Worm (Caenorhabditis elegans) whole organism, L4 larva: ENCODE data around the gene srd-42.

Experiments used
- D1046.2 ChIP-seq: fragments of 200-800 bp; sonication (Bioruptor generic); IDR thresholded peaks from 2 replicates; pipeline ENCODE4 v1.3.6; 2022; ENCODE audit warnings: missing genetic modification characterization, missing compliant biosample characterization
- F37D6.2 ChIP-seq: sonication (generic microtip); optimal IDR thresholded peaks from 2 replicates; lab custom pipeline; 2016; ENCODE audit warnings: mild to moderate bottlenecking, missing genetic modification characterization, missing compliant biosample characterization
- F49E8.2 ChIP-seq: sonication (generic microtip); optimal IDR thresholded peaks from 2 replicates; lab custom pipeline; 2016; ENCODE audit warnings: missing compliant biosample characterization, mild to moderate bottlenecking, missing genetic modification characterization, borderline replicate concordance
- R02D3.7 ChIP-seq: fragments of 150-350 bp; sonication (generic microtip); optimal IDR thresholded peaks from 3 replicates; lab custom pipeline; 2014; ENCODE audit warnings: missing biosample characterization, missing genetic modification characterization
- T20F7.1 ChIP-seq: fragments of 200-800 bp; sonication (Bioruptor generic); optimal IDR thresholded peaks from 2 replicates; lab custom pipeline; 2018; ENCODE audit warnings: mild to moderate bottlenecking, missing genetic modification characterization, missing compliant biosample characterization
- T26A8.4 ChIP-seq: fragments of 200-800 bp; sonication (Bioruptor generic); IDR thresholded peaks from 2 replicates; pipeline ENCODE4 v1.3.6; 2022; ENCODE audit warnings: missing genetic modification characterization, missing compliant biosample characterization
- Y75B8A.6 ChIP-seq: fragments of 200-800 bp; sonication (Bioruptor generic); IDR thresholded peaks from 2 replicates; pipeline ENCODE4 v1.3.6; 2022; ENCODE audit warnings: missing genetic modification reagents, missing genetic modification characterization, missing compliant biosample characterization
- ZK337.2 ChIP-seq: fragments of 200-800 bp; sonication (Bioruptor generic); IDR thresholded peaks from 2 replicates; pipeline ENCODE4 v1.3.6; 2022; ENCODE audit warnings: missing genetic modification reagents, missing genetic modification characterization, missing compliant biosample characterization
- aly-2 ChIP-seq: sonication (generic microtip); optimal IDR thresholded peaks from 2 replicates; lab custom pipeline; 2018; ENCODE audit warnings: missing biosample characterization, missing genetic modification characterization
- attf-4 ChIP-seq: sonication (generic microtip); optimal IDR thresholded peaks from 3 replicates; lab custom pipeline; 2017; ENCODE audit warnings: missing biosample characterization, missing genetic modification characterization
- ceh-32 ChIP-seq: sonication (generic microtip); optimal IDR thresholded peaks from 2 replicates; lab custom pipeline; 2016; ENCODE audit warnings: mild to moderate bottlenecking, missing genetic modification characterization, missing compliant biosample characterization; ENCODE audit not compliant: poor library complexity
- ceh-44 ChIP-seq: fragments of 200-800 bp; sonication (Bioruptor generic); IDR thresholded peaks from 2 replicates; pipeline ENCODE4 v1.3.6; 2022; ENCODE audit warnings: missing genetic modification reagents, missing genetic modification characterization, missing compliant biosample characterization
- dmd-6 ChIP-seq: fragments of 200-800 bp; sonication (Bioruptor generic); IDR thresholded peaks from 2 replicates; pipeline ENCODE4 v1.3.6; 2022; ENCODE audit warnings: missing genetic modification reagents, missing genetic modification characterization, missing compliant biosample characterization
- dmd-9 ChIP-seq: fragments of 200-800 bp; sonication (Bioruptor generic); IDR thresholded peaks from 2 replicates; pipeline ENCODE4 v1.3.6; 2022; ENCODE audit warnings: missing genetic modification reagents, missing genetic modification characterization, missing compliant biosample characterization
- dpl-1 ChIP-seq: fragments of 150-350 bp; optimal IDR thresholded peaks from 2 replicates; lab custom pipeline; 2014; ENCODE audit warnings: missing biosample characterization, missing genetic modification reagents, missing genetic modification characterization
- duxl-1 ChIP-seq: sonication (generic microtip); optimal IDR thresholded peaks from 2 replicates; lab custom pipeline; 2016; ENCODE audit warnings: mild to moderate bottlenecking, missing genetic modification characterization, moderate library complexity, missing compliant biosample characterization; ENCODE audit not compliant: poor library complexity
- hlh-11 ChIP-seq: fragments of 200-800 bp; sonication (Bioruptor generic); optimal IDR thresholded peaks from 2 replicates; lab custom pipeline; 2018; ENCODE audit warnings: mild to moderate bottlenecking, missing genetic modification characterization, missing compliant biosample characterization
- hmg-1.1 ChIP-seq: fragments of 200-800 bp; sonication (Bioruptor generic); IDR thresholded peaks from 2 replicates; pipeline ENCODE4 v1.3.6; 2022; ENCODE audit warnings: missing genetic modification reagents, missing genetic modification characterization, missing compliant biosample characterization
- lin-38 ChIP-seq: fragments of 200-800 bp; sonication (Bioruptor generic); IDR thresholded peaks from 2 replicates; pipeline ENCODE4 v1.3.6; 2022; ENCODE audit warnings: missing genetic modification reagents, missing genetic modification characterization, missing compliant biosample characterization
- madf-9 ChIP-seq: fragments of 200-800 bp; sonication (Bioruptor generic); conservative IDR thresholded peaks from 2 replicates; pipeline ENCODE4 v1.3.6; 2022; ENCODE audit warnings: missing genetic modification reagents, missing genetic modification characterization, missing compliant biosample characterization
- mdt-29 ChIP-seq: fragments of 200-800 bp; sonication (Bioruptor generic); IDR thresholded peaks from 2 replicates; pipeline ENCODE4 v1.3.6; 2022; ENCODE audit warnings: missing genetic modification reagents, missing genetic modification characterization, missing compliant biosample characterization
- mxl-3 ChIP-seq: fragments of 200-800 bp; sonication (Bioruptor generic); optimal IDR thresholded peaks from 2 replicates; lab custom pipeline; 2018; ENCODE audit warnings: mild to moderate bottlenecking, missing genetic modification characterization, missing compliant biosample characterization
- nhr-10 ChIP-seq: fragments of 150-350 bp; optimal IDR thresholded peaks from 2 replicates; lab custom pipeline; 2014; ENCODE audit warnings: missing biosample characterization, missing genetic modification characterization
- nhr-102 ChIP-seq: sonication (generic microtip); optimal IDR thresholded peaks from 2 replicates; lab custom pipeline; 2016; ENCODE audit warnings: mild to moderate bottlenecking, missing genetic modification characterization, moderate library complexity, missing compliant biosample characterization
- nhr-237 ChIP-seq: sonication (generic microtip); optimal IDR thresholded peaks from 2 replicates; lab custom pipeline; 2017; ENCODE audit warnings: missing biosample characterization, missing genetic modification characterization
- nhr-25 ChIP-seq: sonication (generic microtip); optimal IDR thresholded peaks from 2 replicates; lab custom pipeline; 2017; ENCODE audit warnings: missing genetic modification characterization, mild to moderate bottlenecking, missing compliant biosample characterization, antibody characterized with exemption, moderate library complexity, borderline replicate concordance; ENCODE audit not compliant: insufficient read depth
- nhr-41 ChIP-seq: fragments of 200-800 bp; sonication (Bioruptor generic); IDR thresholded peaks from 2 replicates; pipeline ENCODE4 v1.3.6; 2022; ENCODE audit warnings: missing genetic modification reagents, missing genetic modification characterization, missing compliant biosample characterization
- nhr-48 ChIP-seq: sonication (generic microtip); optimal IDR thresholded peaks from 2 replicates; lab custom pipeline; 2016; ENCODE audit warnings: mild to moderate bottlenecking, missing genetic modification characterization, missing compliant biosample characterization
- nhr-76 ChIP-seq: fragments of 150-350 bp; optimal IDR thresholded peaks from 2 replicates; lab custom pipeline; 2014; ENCODE audit warnings: missing biosample characterization, missing genetic modification characterization
- php-3 ChIP-seq: fragments of 200-800 bp; sonication (Bioruptor generic); IDR thresholded peaks from 2 replicates; pipeline ENCODE4 v1.3.6; 2022; ENCODE audit warnings: missing genetic modification reagents, missing genetic modification characterization, missing compliant biosample characterization
- sdz-12 ChIP-seq: fragments of 200-800 bp; sonication (Bioruptor generic); optimal IDR thresholded peaks from 2 replicates; lab custom pipeline; 2018; ENCODE audit warnings: mild to moderate bottlenecking, missing genetic modification characterization, missing compliant biosample characterization
- snpc-1.2 ChIP-seq: fragments of 200-800 bp; sonication (Bioruptor generic); IDR thresholded peaks from 2 replicates; pipeline ENCODE4 v1.3.6; 2022; ENCODE audit warnings: missing genetic modification reagents, missing genetic modification characterization, missing compliant biosample characterization
- snpc-4 ChIP-seq: fragments of 150-350 bp; optimal IDR thresholded peaks from 2 replicates; lab custom pipeline; 2014; ENCODE audit warnings: missing biosample characterization, missing genetic modification characterization
- spr-1 ChIP-seq: sonication (generic microtip); optimal IDR thresholded peaks from 2 replicates; lab custom pipeline; 2016; ENCODE audit warnings: mild to moderate bottlenecking, missing genetic modification characterization, missing compliant biosample characterization
- tag-97 ChIP-seq: fragments of 200-800 bp; sonication (Bioruptor generic); IDR thresholded peaks from 2 replicates; pipeline ENCODE4 v1.3.6; 2022; ENCODE audit warnings: missing genetic modification characterization, missing compliant biosample characterization
- unc-39 ChIP-seq: sonication (generic microtip); optimal IDR thresholded peaks from 2 replicates; lab custom pipeline; 2017; ENCODE audit warnings: missing biosample characterization, missing genetic modification characterization
- zfp-2 ChIP-seq: sonication (generic microtip); optimal IDR thresholded peaks from 2 replicates; lab custom pipeline; 2016; ENCODE audit warnings: mild to moderate bottlenecking, missing genetic modification characterization, missing compliant biosample characterization

Gene srd-42

DNA sequence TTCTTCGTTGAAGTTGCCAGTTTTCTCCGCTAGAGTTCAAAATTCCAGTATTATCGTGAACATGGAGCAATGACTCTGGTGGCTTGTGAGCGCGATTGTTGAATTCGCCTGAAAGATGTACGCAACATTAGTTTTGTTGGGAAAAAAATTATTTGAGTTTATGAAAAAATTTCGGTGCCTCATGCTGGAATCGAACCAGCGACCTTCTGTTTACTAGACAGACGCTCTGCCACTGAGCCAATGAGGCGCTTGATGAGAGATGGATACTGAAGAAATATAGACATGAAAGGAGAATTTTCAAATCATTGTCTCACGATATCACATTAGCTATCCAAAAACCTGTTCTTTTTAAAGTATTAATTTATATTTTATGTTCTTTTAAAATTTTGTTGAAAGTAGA is 19.8 kb downstream of the srd-42 start (continued):
- TF ChIP-seq T26A8.4 (GFP tag; lab: Robert Waterston, UW) (no peak; the same call in 1 of the 2 replicates), snpc-1.2 (no peak), R02D3.7 (tag; lab: Kevin White, UChicago) (no peak), T20F7.1 (GFP tag; lab: Kevin White, UChicago) (no peak), madf-9 (GFP tag; lab: Robert Waterston, UW) (0 out of 2 replicates have a peak, but pooled peaks have one; percentile 44), nhr-76 (tag; lab: Kevin White, UChicago) (no peak), lin-38 (no peak), zfp-2 (tag; lab: Kevin White, UChicago) (no peak), mdt-29 (no peak), dmd-9 (GFP tag; lab: Robert Waterston, UW) (no peak), nhr-25 (tag; lab: Kevin White, UChicago) (no peak), nhr-10 (tag; lab: Kevin White, UChicago) (no peak), ZK337.2 (GFP tag; lab: Robert Waterston, UW) (peak; percentile 44; the same call in 1 of the 2 replicates), Y75B8A.6 (GFP tag; lab: Robert Waterston, UW) (no peak)

DNA sequence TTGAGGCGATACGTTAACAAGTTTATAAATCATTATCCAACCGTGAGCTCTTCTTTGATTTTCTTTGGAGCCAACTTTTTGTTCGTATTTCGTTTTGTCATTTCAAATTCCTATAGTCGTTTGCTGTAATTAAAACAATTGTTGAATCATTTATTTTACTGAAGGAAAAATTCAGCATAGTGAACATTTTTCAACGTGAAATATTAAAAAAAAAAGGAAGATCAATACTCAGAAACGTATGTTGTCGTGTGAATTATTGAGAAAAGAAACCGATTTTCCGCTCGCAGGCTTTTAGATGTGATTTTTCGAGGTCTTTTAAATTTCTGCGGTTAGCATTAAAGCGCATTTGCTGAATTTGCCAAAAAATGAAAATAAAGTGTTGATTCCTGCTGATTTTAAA is 24.4 kb downstream of the srd-42 start, which contains the start of gene phf-33:
phf-33 (minus strand) TSS at position 101 of the 400 bp plus-strand sequence.
- TF ChIP-seq nhr-48 (tag; lab: Kevin White, UChicago) (no peak), F37D6.2 (tag; lab: Kevin White, UChicago) (no peak), unc-39 (tag; lab: Kevin White, UChicago) (no peak), ceh-32 (tag; lab: Kevin White, UChicago) (no peak), nhr-41 (GFP tag; lab: Robert Waterston, UW) (no peak), nhr-102 (no peak), F49E8.2 (tag; lab: Kevin White, UChicago) (no peak), ceh-44 (no peak), duxl-1 (tag; lab: Kevin White, UChicago) (no peak), D1046.2 (GFP tag; lab: Robert Waterston, UW) (no peak), tag-97 (GFP tag; lab: Robert Waterston, UW) (no peak), mxl-3 (GFP tag; lab: Kevin White, UChicago) (no peak), snpc-4 (tag; lab: Kevin White, UChicago) (no peak), hlh-11 (no peak), dpl-1 (GFP tag; lab: Kevin White, UChicago) (no peak), attf-4 (tag; lab: Kevin White, UChicago) (no peak)
- TF ChIP-seq, all 104 proteins: peak for 0

DNA sequence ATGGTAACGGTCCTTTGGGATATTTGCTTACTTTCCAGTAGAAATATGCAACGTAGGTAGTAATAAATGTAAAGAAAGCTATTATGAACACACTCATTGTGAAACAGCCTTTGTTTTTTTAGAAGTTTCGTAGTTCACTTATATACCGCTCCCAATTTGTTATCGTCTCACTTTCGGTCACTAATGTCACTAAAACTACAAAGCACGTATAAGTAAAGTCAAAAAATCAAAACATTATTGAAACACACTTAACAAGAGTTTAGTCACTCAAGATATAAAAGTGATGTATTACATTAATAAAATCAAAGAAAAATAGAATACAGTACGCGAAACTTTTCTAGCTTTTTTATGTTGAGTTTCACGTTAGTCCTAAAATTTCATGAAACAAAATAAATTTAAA is 29.2 kb downstream of the srd-42 start, which contains the start of gene cyp-14A3:
cyp-14A3 (minus strand) TSS at position 101 of the 400 bp plus-strand sequence.
- no peak for TF ChIP-seq sdz-12 (GFP tag; lab: Kevin White, UChicago)
- no peak for TF ChIP-seq lin-38
- TF ChIP-seq hmg-1.1 (GFP tag; lab: Robert Waterston, UW): no peak
- TF ChIP-seq spr-1 (tag; lab: Kevin White, UChicago): no peak
- TF ChIP-seq nhr-41 (GFP tag; lab: Robert Waterston, UW): no peak
- no peak for TF ChIP-seq aly-2 (tag; lab: Kevin White, UChicago)
- TF ChIP-seq nhr-237 (tag; lab: Kevin White, UChicago): no peak
- TF ChIP-seq php-3: no peak

DNA sequence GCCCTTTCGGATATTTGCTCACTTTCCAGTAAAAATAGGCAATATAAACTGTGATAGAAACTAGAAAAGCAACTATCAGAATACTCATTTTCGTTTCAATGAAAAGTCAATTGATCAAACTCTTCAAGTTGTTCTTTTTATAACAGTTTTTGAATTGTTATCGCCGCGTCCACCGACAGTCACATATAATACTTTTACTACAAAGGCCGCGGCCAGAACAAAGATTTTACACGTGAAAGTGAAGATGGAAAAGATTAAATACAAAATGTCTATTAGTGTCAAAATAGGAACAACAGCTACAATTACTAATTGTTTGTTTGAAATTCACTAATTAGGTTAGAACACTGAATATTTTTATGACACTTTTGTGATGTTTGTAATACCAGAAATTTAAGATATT is 33.7 kb downstream of the srd-42 start, which contains the start of gene cyp-14A2:
cyp-14A2 (minus strand) TSS at position 101 of the 400 bp plus-strand sequence.
- peak; percentile 42 for TF ChIP-seq dmd-6 (GFP tag; lab: Robert Waterston, UW)
- no peak for TF ChIP-seq duxl-1 (tag; lab: Kevin White, UChicago)
- TF ChIP-seq, all 104 proteins: peak for 1
